Worm (Caenorhabditis elegans) whole organism, L1 larva: ENCODE results near the gene srh-78.

Source experiments
- C04F5.9 ChIP-seq: sonication (generic microtip); optimal IDR thresholded peaks from 2 replicates; lab custom pipeline; 2016; ENCODE audit warnings: missing genetic modification characterization, missing compliant biosample characterization
- C16A3.4 ChIP-seq: fragments of 150-350 bp; optimal IDR thresholded peaks from 2 replicates; lab custom pipeline; 2014; ENCODE audit warnings: missing biosample characterization, missing genetic modification characterization
- C34B4.2 ChIP-seq: sonication (generic microtip); optimal IDR thresholded peaks from 2 replicates; lab custom pipeline; 2017; ENCODE audit warnings: mild to moderate bottlenecking, missing genetic modification characterization, missing compliant biosample characterization
- Y116A8C.19 ChIP-seq: sonication (generic microtip); optimal IDR thresholded peaks from 2 replicates; lab custom pipeline; 2016; ENCODE audit warnings: missing compliant biosample characterization, missing genetic modification characterization, borderline replicate concordance
- alr-1 ChIP-seq: fragments of 200-800 bp; sonication (Bioruptor generic); optimal IDR thresholded peaks from 2 replicates; lab custom pipeline; 2018; ENCODE audit warnings: borderline replicate concordance, mild to moderate bottlenecking, missing genetic modification characterization, missing compliant biosample characterization
- aly-2 ChIP-seq: fragments of 150-350 bp; optimal IDR thresholded peaks from 2 replicates; lab custom pipeline; 2014; ENCODE audit warnings: missing biosample characterization, missing genetic modification characterization
- ama-1 ChIP-seq: fragments of 150-350 bp; optimal IDR thresholded peaks from 2 replicates; lab custom pipeline; 2014
- ceh-63 ChIP-seq: fragments of 200-800 bp; sonication (Bioruptor generic); optimal IDR thresholded peaks from 2 replicates; lab custom pipeline; 2018; ENCODE audit warnings: mild to moderate bottlenecking, missing genetic modification characterization, missing compliant biosample characterization
- ceh-8 ChIP-seq: fragments of 200-800 bp; sonication (Bioruptor generic); optimal IDR thresholded peaks from 2 replicates; lab custom pipeline; 2018; ENCODE audit warnings: mild to moderate bottlenecking, missing genetic modification characterization, moderate library complexity, missing compliant biosample characterization
- ceh-82 ChIP-seq, 3 experiments: fragments of 150-350 bp in 1 of 3; sonication (generic microtip) in 2 of 3; optimal IDR thresholded peaks; 2 replicates each; lab custom pipeline; 2014 to 2017; ENCODE audit warnings: missing biosample characterization in 3 of 3, missing genetic modification characterization in 3 of 3
- ceh-88 ChIP-seq: fragments of 200-800 bp; sonication (Bioruptor generic); IDR thresholded peaks from 2 replicates; pipeline ENCODE4 v1.3.6; 2022; ENCODE audit warnings: missing genetic modification characterization, missing compliant biosample characterization
- ces-1 ChIP-seq: fragments of 150-350 bp; optimal IDR thresholded peaks from 2 replicates; lab custom pipeline; 2014; ENCODE audit warnings: missing biosample characterization, missing genetic modification reagents, missing genetic modification characterization
- dpl-1 ChIP-seq, 3 experiments: fragments of 150-350 bp in 2 of 3; sonication (generic microtip) in 1 of 3; optimal IDR thresholded peaks; 2 replicates each; lab custom pipeline; 2014 to 2017; ENCODE audit warnings: missing biosample characterization in 3 of 3, missing genetic modification characterization in 3 of 3, missing genetic modification reagents in 3 of 3
- dsc-1 ChIP-seq: sonication (generic microtip); optimal IDR thresholded peaks from 2 replicates; lab custom pipeline; 2016; ENCODE audit warnings: mild to moderate bottlenecking, missing genetic modification characterization, missing compliant biosample characterization
- egl-13 ChIP-seq: sonication (generic microtip); optimal IDR thresholded peaks from 2 replicates; lab custom pipeline; 2016; ENCODE audit warnings: missing genotype, missing genetic modification reagents, missing genetic modification characterization, missing compliant biosample characterization
- elt-2 ChIP-seq: sonication (generic microtip); optimal IDR thresholded peaks from 2 replicates; lab custom pipeline; 2016; ENCODE audit warnings: missing genetic modification characterization, mild to moderate bottlenecking, inconsistent platforms, missing compliant biosample characterization, missing genetic modification reagents
- fkh-10 ChIP-seq: sonication (generic microtip); optimal IDR thresholded peaks from 2 replicates; lab custom pipeline; 2017; ENCODE audit warnings: missing biosample characterization, missing genetic modification reagents, missing genetic modification characterization
- fkh-4 ChIP-seq: sonication (generic microtip); optimal IDR thresholded peaks from 2 replicates; lab custom pipeline; 2016; ENCODE audit warnings: missing compliant biosample characterization, missing genetic modification characterization, borderline replicate concordance
- fos-1 ChIP-seq: fragments of 150-350 bp; optimal IDR thresholded peaks from 2 replicates; lab custom pipeline; 2014; ENCODE audit warnings: missing biosample characterization, missing genetic modification characterization
- hpl-2 ChIP-seq: fragments of 150-350 bp; optimal IDR thresholded peaks from 2 replicates; lab custom pipeline; 2014; ENCODE audit warnings: missing biosample characterization, missing genetic modification reagents, missing genetic modification characterization
- lin-35 ChIP-seq, 2 experiments: fragments of 150-350 bp; optimal IDR thresholded peaks; 2 replicates each; lab custom pipeline; 2014; ENCODE audit warnings: missing biosample characterization in 2 of 2, missing genetic modification characterization in 2 of 2, missing genetic modification reagents in 2 of 2
- lir-3 ChIP-seq: sonication (generic microtip); optimal IDR thresholded peaks from 2 replicates; lab custom pipeline; 2016; ENCODE audit warnings: mild to moderate bottlenecking, missing genetic modification characterization, moderate library complexity, missing compliant biosample characterization; ENCODE audit not compliant: poor library complexity
- mab-9 ChIP-seq: fragments of 200-800 bp; sonication (Bioruptor generic); IDR thresholded peaks from 2 replicates; pipeline ENCODE4 v1.3.6; 2022; ENCODE audit warnings: missing genetic modification reagents, missing genetic modification characterization, missing compliant biosample characterization
- mdl-1 ChIP-seq, 2 experiments: fragments of 150-350 bp; optimal IDR thresholded peaks; 2 replicates each; lab custom pipeline; 2014 to 2017; ENCODE audit warnings: missing biosample characterization in 2 of 2, missing genetic modification characterization in 2 of 2, inconsistent platforms in 1 of 2
- mef-2 ChIP-seq: fragments of 150-350 bp; optimal IDR thresholded peaks from 2 replicates; lab custom pipeline; 2014; ENCODE audit warnings: missing biosample characterization, missing genetic modification characterization
- mep-1 ChIP-seq: fragments of 150-350 bp; optimal IDR thresholded peaks from 2 replicates; lab custom pipeline; 2014; ENCODE audit warnings: missing biosample characterization, missing genetic modification characterization
- nhr-11 ChIP-seq: fragments of 150-350 bp; optimal IDR thresholded peaks from 2 replicates; lab custom pipeline; 2014; ENCODE audit warnings: missing biosample characterization, missing genetic modification characterization
- nhr-237 ChIP-seq: fragments of 150-350 bp; optimal IDR thresholded peaks from 2 replicates; lab custom pipeline; 2014; ENCODE audit warnings: missing biosample characterization, missing genetic modification characterization
- nhr-28 ChIP-seq: fragments of 150-350 bp; optimal IDR thresholded peaks from 2 replicates; lab custom pipeline; 2014; ENCODE audit warnings: missing biosample characterization, missing genetic modification characterization
- nhr-47 ChIP-seq: sonication (generic microtip); optimal IDR thresholded peaks from 2 replicates; lab custom pipeline; 2016; ENCODE audit warnings: mild to moderate bottlenecking, missing genetic modification characterization, moderate library complexity, missing compliant biosample characterization
- nhr-71 ChIP-seq: sonication (generic microtip); optimal IDR thresholded peaks from 2 replicates; lab custom pipeline; 2016; ENCODE audit warnings: mild to moderate bottlenecking, missing genetic modification characterization, moderate library complexity, missing compliant biosample characterization
- nhr-84 ChIP-seq: sonication (generic microtip); optimal IDR thresholded peaks from 2 replicates; lab custom pipeline; 2017; ENCODE audit warnings: missing biosample characterization, missing genetic modification characterization
- nhr-85 ChIP-seq: sonication (generic microtip); peaks from one replicate; lab custom pipeline; 2016; ENCODE audit warnings: missing genetic modification characterization, inconsistent platforms, missing compliant biosample characterization
- pag-3 ChIP-seq: sonication (generic microtip); optimal IDR thresholded peaks from 2 replicates; lab custom pipeline; 2017; ENCODE audit warnings: missing genetic modification characterization, mild to moderate bottlenecking, missing compliant biosample characterization, antibody characterized with exemption, borderline replicate concordance; ENCODE audit not compliant: insufficient read depth
- pax-3 ChIP-seq: fragments of 200-800 bp; sonication (Bioruptor generic); optimal IDR thresholded peaks from 2 replicates; lab custom pipeline; 2018; ENCODE audit warnings: mild to moderate bottlenecking, missing genetic modification characterization, moderate library complexity, missing compliant biosample characterization
- rnt-1 ChIP-seq: sonication (generic microtip); optimal IDR thresholded peaks from 2 replicates; lab custom pipeline; 2016; ENCODE audit warnings: mild to moderate bottlenecking, missing genetic modification characterization, moderate library complexity, missing compliant biosample characterization
- skn-1 ChIP-seq: fragments of 150-350 bp; optimal IDR thresholded peaks from 2 replicates; lab custom pipeline; 2014; ENCODE audit warnings: missing biosample characterization, missing genetic modification characterization
- snpc-4 ChIP-seq: fragments of 150-350 bp; optimal IDR thresholded peaks from 2 replicates; lab custom pipeline; 2014; ENCODE audit warnings: missing biosample characterization, missing genetic modification characterization
- snu-23 ChIP-seq: sonication (generic microtip); optimal IDR thresholded peaks from 2 replicates; lab custom pipeline; 2016; ENCODE audit warnings: missing genetic modification characterization, missing compliant biosample characterization
- sptf-1 ChIP-seq: fragments of 150-350 bp; optimal IDR thresholded peaks from 2 replicates; lab custom pipeline; 2014; ENCODE audit warnings: missing biosample characterization, missing genetic modification characterization
- sup-37 ChIP-seq: fragments of 200-800 bp; sonication (Bioruptor generic); optimal IDR thresholded peaks from 2 replicates; lab custom pipeline; 2018; ENCODE audit warnings: mild to moderate bottlenecking, missing genetic modification characterization, missing compliant biosample characterization
- swsn-7 ChIP-seq: sonication (generic microtip); optimal IDR thresholded peaks from 2 replicates; lab custom pipeline; 2016; ENCODE audit warnings: missing genetic modification characterization, missing compliant biosample characterization
- tlp-1 ChIP-seq: fragments of 150-350 bp; optimal IDR thresholded peaks from 2 replicates; lab custom pipeline; 2014; ENCODE audit warnings: missing biosample characterization, missing genetic modification characterization
- unc-130 ChIP-seq: fragments of 150-350 bp; optimal IDR thresholded peaks from 2 replicates; lab custom pipeline; 2017; ENCODE audit warnings: missing biosample characterization, missing genetic modification characterization, inconsistent platforms
- unc-30 ChIP-seq: sonication (generic microtip); optimal IDR thresholded peaks from 2 replicates; lab custom pipeline; 2017; ENCODE audit warnings: missing biosample characterization, missing genetic modification characterization
- unc-62 ChIP-seq: fragments of 150-350 bp; optimal IDR thresholded peaks from 2 replicates; lab custom pipeline; 2014; ENCODE audit warnings: missing biosample characterization, missing genetic modification reagents, missing genetic modification characterization
- unc-86 ChIP-seq: sonication (generic microtip); optimal IDR thresholded peaks from 2 replicates; lab custom pipeline; 2016; ENCODE audit warnings: missing genetic modification characterization, missing compliant biosample characterization
- unc-98 ChIP-seq: fragments of 200-800 bp; sonication (Bioruptor generic); IDR thresholded peaks from 2 replicates; pipeline ENCODE4 v1.3.6; 2022; ENCODE audit warnings: missing genetic modification characterization, missing compliant biosample characterization
- vab-15 ChIP-seq: sonication (generic microtip); optimal IDR thresholded peaks from 2 replicates; lab custom pipeline; 2017; ENCODE audit warnings: missing genotype, mild to moderate bottlenecking, missing genetic modification characterization, missing compliant biosample characterization
- xbp-1 ChIP-seq: sonication (generic microtip); optimal IDR thresholded peaks from 2 replicates; lab custom pipeline; 2016; ENCODE audit warnings: missing genetic modification characterization, missing compliant biosample characterization
- zag-1 ChIP-seq: fragments of 150-350 bp; optimal IDR thresholded peaks from 2 replicates; lab custom pipeline; 2014; ENCODE audit warnings: missing biosample characterization, missing genetic modification characterization
- ztf-11 ChIP-seq, 2 experiments: sonication (generic microtip); optimal IDR thresholded peaks; 2 replicates each; lab custom pipeline; 2016 to 2017; ENCODE audit warnings: missing genetic modification characterization in 2 of 2, missing biosample characterization in 1 of 2, missing compliant biosample characterization in 1 of 2
- ztf-4 ChIP-seq: fragments of 150-350 bp; optimal IDR thresholded peaks from 2 replicates; lab custom pipeline; 2014; ENCODE audit warnings: missing biosample characterization, missing genetic modification characterization

The srh-78 gene

DNA sequence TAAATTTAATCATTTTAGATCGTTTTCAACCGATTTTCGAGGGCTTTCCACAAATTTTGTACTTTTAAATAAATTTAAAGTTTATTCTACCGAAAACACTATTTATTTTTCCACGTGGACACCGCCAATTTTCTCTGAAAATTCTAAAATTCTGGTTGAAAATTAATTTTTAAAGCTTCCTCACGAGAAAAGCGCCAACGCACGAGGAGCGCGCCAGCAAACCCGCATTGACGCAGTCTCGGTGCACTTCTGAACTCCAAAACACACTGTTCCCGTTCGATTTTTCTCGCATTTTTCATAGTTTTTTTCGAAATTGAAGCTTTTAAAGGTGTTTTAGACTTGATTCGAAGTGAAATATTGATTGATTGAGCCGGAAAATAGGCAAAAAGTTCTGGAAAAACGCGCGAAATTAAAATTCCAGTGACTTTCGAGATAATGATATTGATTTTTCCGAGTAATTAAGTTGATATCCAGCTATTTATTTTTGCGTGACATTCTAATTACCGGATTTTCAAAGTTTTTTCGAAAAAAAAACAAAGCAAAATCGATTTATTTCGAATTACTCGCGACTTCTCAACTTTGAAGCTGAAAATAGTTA lies 40.0 kb upstream of the srh-78 start, which contains the start of gene cul-3 (continued):
- TF ChIP-seq nhr-84 (tag; lab: Kevin White, UChicago) (no peak), ztf-11 (tag; optimal IDR thresholded peaks at IDR 0.05; lab: Kevin White, UChicago) (peak in 1 of 2 experiments; percentile 11), lin-35 (GFP tag; optimal IDR thresholded peaks at IDR 0.05; lab: Kevin White, UChicago) (peak; percentile 75 to 82), lir-3 (tag; lab: Kevin White, UChicago) (no peak), unc-130 (peak; percentile 52), pax-3 (no peak), ama-1 (lab: Kevin White, UChicago) (no peak), zag-1 (tag; lab: Kevin White, UChicago) (no peak), mef-2 (tag; lab: Kevin White, UChicago) (no peak), xbp-1 (peak; percentile 63), nhr-28 (tag; lab: Kevin White, UChicago) (no peak), pag-3 (tag; lab: Kevin White, UChicago) (no peak), elt-2 (tag; lab: Kevin White, UChicago) (peak; percentile 17), snu-23 (GFP tag; lab: Kevin White, UChicago) (peak; percentile 77), ztf-4 (no peak), unc-98 (no peak), mab-9 (GFP tag; lab: Robert Waterston, UW) (peak; percentile 10; the same call in 1 of the 2 replicates), nhr-237 (tag; lab: Kevin White, UChicago) (no peak), sptf-1 (tag; lab: Kevin White, UChicago) (no peak), dpl-1 (GFP tag; optimal IDR thresholded peaks at IDR 0.05; lab: Kevin White, UChicago) (peak; percentile 59 to 79 (median 78)), fkh-10 (GFP tag; lab: Kevin White, UChicago) (peak; percentile 3), unc-62 (no peak), vab-15 (tag; lab: Kevin White, UChicago) (no peak), nhr-47 (peak; percentile 87), snpc-4 (tag; lab: Kevin White, UChicago) (peak; percentile 57), ceh-8 (GFP tag; lab: Kevin White, UChicago) (no peak), Y116A8C.19 (tag; lab: Kevin White, UChicago) (no peak), swsn-7 (peak; percentile 74), nhr-71 (tag; lab: Kevin White, UChicago) (peak; percentile 85), C16A3.4 (peak; percentile 32), ces-1 (GFP tag; lab: Kevin White, UChicago) (no peak), fos-1 (no peak), unc-86 (tag; lab: Kevin White, UChicago) (peak; percentile 66), nhr-11 (tag; lab: Kevin White, UChicago) (peak; percentile 27), hpl-2 (GFP tag; lab: Kevin White, UChicago) (no peak), C04F5.9 (tag; lab: Kevin White, UChicago) (peak; percentile 53), mep-1 (tag; lab: Kevin White, UChicago) (peak; percentile 89), unc-30 (tag; lab: Kevin White, UChicago) (no peak), rnt-1 (no peak), ceh-88 (no peak), sup-37 (GFP tag; lab: Kevin White, UChicago) (no peak), dsc-1 (peak; percentile 71), ceh-63 (GFP tag; lab: Kevin White, UChicago) (no peak), tlp-1 (no peak), egl-13 (peak; percentile 51), alr-1 (no peak), skn-1 (tag; lab: Kevin White, UChicago) (peak; percentile 64), nhr-85 (tag; lab: Kevin White, UChicago) (peak; percentile 77), mdl-1 (tag; optimal IDR thresholded peaks at IDR 0.05; lab: Kevin White, UChicago) (peak in 1 of 2 experiments; percentile 45), ceh-82 (tag; optimal IDR thresholded peaks at IDR 0.05; lab: Kevin White, UChicago) (peak; percentile 58 to 77 (median 67)), C34B4.2 (no peak), fkh-4 (tag; lab: Kevin White, UChicago) (peak; percentile 5), aly-2 (tag; lab: Kevin White, UChicago) (peak; percentile 60)
